Fruit fly (Drosophila melanogaster) whole organism, prepupa: ENCODE measurements around the gene CG4325.

Experiments
- CG11902 ChIP-seq: fragments of 200-800 bp; sonication (Bioruptor generic); optimal IDR thresholded peaks from 3 replicates; lab custom pipeline; 2016; ENCODE audit warnings: missing biosample characterization, missing genetic modification characterization
- CG3919 ChIP-seq: fragments of 200-800 bp; sonication (Bioruptor generic); optimal IDR thresholded peaks from 3 replicates; lab custom pipeline; 2016; ENCODE audit warnings: missing biosample characterization, missing genetic modification characterization
- CG4318 ChIP-seq: fragments of 200-800 bp; sonication (Bioruptor generic); optimal IDR thresholded peaks from 3 replicates; lab custom pipeline; 2017; ENCODE audit warnings: missing biosample characterization, mild to moderate bottlenecking, missing genetic modification characterization
- CG6854 ChIP-seq: fragments of 200-800 bp; sonication (Bioruptor generic); optimal IDR thresholded peaks from 2 replicates; lab custom pipeline; 2017; ENCODE audit warnings: missing biosample characterization, mild to moderate bottlenecking, missing genetic modification characterization
- CG9139 ChIP-seq: fragments of 200-800 bp; sonication (Bioruptor generic); optimal IDR thresholded peaks from 3 replicates; lab custom pipeline; 2017; ENCODE audit warnings: missing biosample characterization, mild to moderate bottlenecking, missing genetic modification characterization
- Ets21C ChIP-seq: fragments of 200-800 bp; sonication (Bioruptor generic); optimal IDR thresholded peaks from 3 replicates; lab custom pipeline; 2016; ENCODE audit warnings: missing biosample characterization, missing genetic modification characterization
- Hr38 ChIP-seq: sonication (Bioruptor generic); optimal IDR thresholded peaks from 2 replicates; lab custom pipeline; 2016; ENCODE audit warnings: missing biosample characterization, missing genetic modification characterization
- Lpt ChIP-seq: fragments of 200-800 bp; sonication (Bioruptor generic); optimal IDR thresholded peaks from 3 replicates; lab custom pipeline; 2016; ENCODE audit warnings: missing biosample characterization, missing genetic modification characterization
- Met ChIP-seq: fragments of 200-800 bp; sonication (Bioruptor generic); optimal IDR thresholded peaks from 3 replicates; lab custom pipeline; 2016; ENCODE audit warnings: missing biosample characterization, missing genetic modification characterization
- Sox14 ChIP-seq: fragments of 200-800 bp; sonication (Bioruptor generic); optimal IDR thresholded peaks from 3 replicates; lab custom pipeline; 2016; ENCODE audit warnings: missing biosample characterization, missing genetic modification characterization
- salr ChIP-seq, 2 experiments: fragments of 200-800 bp; sonication (Bioruptor generic); optimal IDR thresholded peaks; 3 replicates each; lab custom pipeline; 2016 to 2018; ENCODE audit warnings: missing biosample characterization in 2 of 2, missing genetic modification characterization in 2 of 2, mild to moderate bottlenecking in 1 of 2
- svp ChIP-seq: fragments of 200-800 bp; sonication (Bioruptor generic); peaks from one replicate; lab custom pipeline; 2016; ENCODE audit warnings: missing biosample characterization, missing genetic modification characterization

DNA sequence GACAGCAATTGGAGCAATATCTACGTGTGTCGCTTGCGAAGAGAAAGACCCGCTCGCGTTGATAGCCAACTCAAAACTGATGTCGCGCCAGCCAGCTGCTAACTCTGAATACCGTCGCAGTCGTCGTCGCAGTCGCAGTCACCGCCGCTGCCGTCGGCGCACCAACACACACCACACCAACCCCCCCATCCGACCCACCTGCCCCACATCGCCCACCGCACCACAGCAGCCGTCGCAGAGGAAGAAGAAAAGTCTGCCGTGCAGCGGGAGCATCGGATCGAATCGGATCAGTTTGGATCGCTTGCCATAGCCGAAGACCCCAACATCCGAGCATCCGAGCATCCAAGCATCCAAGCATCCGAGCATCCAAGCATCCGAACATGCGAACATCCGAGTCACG, 7.2 kb downstream of the CG4325 start:
- TF ChIP-seq CG6854 (peak; percentile 53), Met (GFP tag; lab: Kevin White, UChicago) (no peak), Ets21C (GFP tag; lab: Kevin White, UChicago) (no peak), CG11902 (GFP tag; lab: Kevin White, UChicago) (no peak), svp (GFP tag; lab: Kevin White, UChicago) (no peak), CG9139 (peak; percentile 13), Sox14 (GFP tag; lab: Kevin White, UChicago) (no peak), CG3919 (GFP tag; lab: Kevin White, UChicago) (no peak), CG4318 (no peak), salr (GFP tag; optimal IDR thresholded peaks at IDR 0.05; lab: Kevin White, UChicago) (no peak), Hr38 (GFP tag; lab: Kevin White, UChicago) (no peak), Lpt (GFP tag; lab: Kevin White, UChicago) (no peak)
